Fruit fly (Drosophila melanogaster) Kc167 (cell line): ENCODE measurements around the gene CG13021.

ENCODE experiments used
- Myc ChIP-seq: fragments of >200 bp; optimal IDR thresholded peaks from 2 replicates; lab custom pipeline; 2017; ENCODE audit warnings: missing external identifiers
- Sin3A ChIP-seq: fragments of >200 bp; optimal IDR thresholded peaks from 2 replicates; lab custom pipeline; 2018; ENCODE audit warnings: missing external identifiers
- h ChIP-seq: fragments of >200 bp; optimal IDR thresholded peaks from 3 replicates; lab custom pipeline; 2018; ENCODE audit warnings: missing external identifiers
- insv ChIP-seq: fragments of >200 bp; optimal IDR thresholded peaks from 3 replicates; lab custom pipeline; 2018; ENCODE audit warnings: missing external identifiers
- psq ChIP-seq: fragments of >200 bp; optimal IDR thresholded peaks from 2 replicates; lab custom pipeline; 2017; ENCODE audit warnings: missing external identifiers
- ttk ChIP-seq: sonication (Bioruptor generic); optimal IDR thresholded peaks from 2 replicates; lab custom pipeline; 2017; ENCODE audit warnings: missing external identifiers

- TF ChIP-seq psq (lab: Kevin White, UChicago) (no peak), Sin3A (lab: Kevin White, UChicago) (no peak), h (lab: Kevin White, UChicago) (no peak), Myc (no peak), ttk (lab: Kevin White, UChicago) (no peak), insv (no peak)
Observed at dm6 chrX:3485871-3486270, 28.2 kb upstream of the CG13021 start.
